Worm (Caenorhabditis elegans): ENCODE results near the gene unc-79.

The unc-79 gene

ce11 chrIII:4070239-4070638 is 3.8 kb downstream of the unc-79 start:
- TF ChIP-seq klf-2 (GFP tag; conservative IDR thresholded peaks at IDR 0.05), result no peak
- TF ChIP-seq ztf-23 (GFP tag; IDR thresholded peaks at IDR 0.05), result no peak
- no peak for TF ChIP-seq tab-1 (GFP tag; IDR thresholded peaks at IDR 0.05)
- TF ChIP-seq T22C8.4 (GFP tag; IDR thresholded peaks at IDR 0.05), result no peak
- TF ChIP-seq ztf-29 (GFP tag; IDR thresholded peaks at IDR 0.05), result no peak
- no peak for TF ChIP-seq ref-1 (GFP tag; conservative IDR thresholded peaks at IDR 0.05)
- TF ChIP-seq med-1 (GFP tag; optimal IDR thresholded peaks at IDR 0.05; ENCODE audit: insufficient read depth), result no peak
- TF ChIP-seq flt-1 (GFP tag; IDR thresholded peaks at IDR 0.05), result no peak
- TF ChIP-seq cog-1 (tag; optimal IDR thresholded peaks at IDR 0.05), result no peak

ce11 chrIII:4083429-4083828 is 17.0 kb downstream of the unc-79 start:
- no peak for TF ChIP-seq ztf-29 (GFP tag; IDR thresholded peaks at IDR 0.05)
- TF ChIP-seq klf-2 (GFP tag; conservative IDR thresholded peaks at IDR 0.05), result no peak
- no peak for TF ChIP-seq med-1 (GFP tag; optimal IDR thresholded peaks at IDR 0.05; ENCODE audit: insufficient read depth)
- no peak for TF ChIP-seq ref-1 (GFP tag; conservative IDR thresholded peaks at IDR 0.05)
- TF ChIP-seq T22C8.4 (GFP tag; IDR thresholded peaks at IDR 0.05), result no peak
- TF ChIP-seq tab-1 (GFP tag; IDR thresholded peaks at IDR 0.05), result no peak
- no peak for TF ChIP-seq ztf-23 (GFP tag; IDR thresholded peaks at IDR 0.05)
- TF ChIP-seq flt-1 (GFP tag; IDR thresholded peaks at IDR 0.05), result no peak
- no peak for TF ChIP-seq cog-1 (tag; optimal IDR thresholded peaks at IDR 0.05)

ce11 chrIII:4085657-4086056 is 19.2 kb downstream of the unc-79 start:
- no peak for TF ChIP-seq T22C8.4 (GFP tag; IDR thresholded peaks at IDR 0.05)
- TF ChIP-seq med-1 (GFP tag; optimal IDR thresholded peaks at IDR 0.05; ENCODE audit: insufficient read depth), result no peak
- TF ChIP-seq klf-2 (GFP tag; conservative IDR thresholded peaks at IDR 0.05), result no peak
- TF ChIP-seq ref-1 (GFP tag; conservative IDR thresholded peaks at IDR 0.05), result no peak
- TF ChIP-seq ztf-29 (GFP tag; IDR thresholded peaks at IDR 0.05), result no peak
- no peak for TF ChIP-seq flt-1 (GFP tag; IDR thresholded peaks at IDR 0.05)
- TF ChIP-seq cog-1 (tag; optimal IDR thresholded peaks at IDR 0.05), result no peak
- no peak for TF ChIP-seq ztf-23 (GFP tag; IDR thresholded peaks at IDR 0.05)
- TF ChIP-seq tab-1 (GFP tag; IDR thresholded peaks at IDR 0.05), result no peak

ce11 chrIII:4086536-4086935 is 20.1 kb downstream of the unc-79 start, which contains the start of gene kin-19:
Gene kin-19, minus strand, starts transcription at chrIII:4086636.
- TF ChIP-seq cog-1 (tag; optimal IDR thresholded peaks at IDR 0.05) (no peak), flt-1 (GFP tag; IDR thresholded peaks at IDR 0.05) (no peak), ref-1 (GFP tag; conservative IDR thresholded peaks at IDR 0.05) (no peak), T22C8.4 (GFP tag; IDR thresholded peaks at IDR 0.05) (no peak), ztf-29 (GFP tag; IDR thresholded peaks at IDR 0.05) (no peak), klf-2 (GFP tag; conservative IDR thresholded peaks at IDR 0.05) (no peak), med-1 (GFP tag; optimal IDR thresholded peaks at IDR 0.05; ENCODE audit: insufficient read depth) (no peak), tab-1 (GFP tag; IDR thresholded peaks at IDR 0.05) (no peak), ztf-23 (GFP tag; IDR thresholded peaks at IDR 0.05) (no peak)

- TF ChIP-seq cog-1 (tag; optimal IDR thresholded peaks at IDR 0.05) (no peak), flt-1 (GFP tag; IDR thresholded peaks at IDR 0.05) (no peak), med-1 (GFP tag; optimal IDR thresholded peaks at IDR 0.05; ENCODE audit: insufficient read depth) (no peak), T22C8.4 (GFP tag; IDR thresholded peaks at IDR 0.05) (no peak), klf-2 (GFP tag; conservative IDR thresholded peaks at IDR 0.05) (no peak), tab-1 (GFP tag; IDR thresholded peaks at IDR 0.05) (no peak), ztf-23 (GFP tag; IDR thresholded peaks at IDR 0.05) (no peak), ref-1 (GFP tag; conservative IDR thresholded peaks at IDR 0.05) (no peak), ztf-29 (GFP tag; IDR thresholded peaks at IDR 0.05) (no peak)
Measured at ce11 chrIII:4087064-4087463, 20.6 kb downstream of the unc-79 start.

ce11 chrIII:4087565-4087964 is 21.1 kb downstream of the unc-79 start:
- TF ChIP-seq ref-1 (GFP tag; conservative IDR thresholded peaks at IDR 0.05) (no peak), flt-1 (GFP tag; IDR thresholded peaks at IDR 0.05) (no peak), T22C8.4 (GFP tag; IDR thresholded peaks at IDR 0.05) (no peak), med-1 (GFP tag; optimal IDR thresholded peaks at IDR 0.05; ENCODE audit: insufficient read depth) (no peak), ztf-29 (GFP tag; IDR thresholded peaks at IDR 0.05) (no peak), cog-1 (tag; optimal IDR thresholded peaks at IDR 0.05) (peak; percentile 74), klf-2 (GFP tag; conservative IDR thresholded peaks at IDR 0.05) (no peak)

ce11 chrIII:4088338-4088918 is 22.0 kb downstream of the unc-79 start:
- TF ChIP-seq ztf-23 (GFP tag; IDR thresholded peaks at IDR 0.05) (no peak), ztf-29 (GFP tag; IDR thresholded peaks at IDR 0.05) (no peak), klf-2 (GFP tag; conservative IDR thresholded peaks at IDR 0.05) (no peak), tab-1 (GFP tag; IDR thresholded peaks at IDR 0.05) (no peak), T22C8.4 (GFP tag; IDR thresholded peaks at IDR 0.05) (no peak), flt-1 (GFP tag; IDR thresholded peaks at IDR 0.05) (no peak), ref-1 (GFP tag; conservative IDR thresholded peaks at IDR 0.05) (no peak), cog-1 (tag; optimal IDR thresholded peaks at IDR 0.05) (no peak), med-1 (GFP tag; optimal IDR thresholded peaks at IDR 0.05; ENCODE audit: insufficient read depth) (no peak)

- TF ChIP-seq med-1 (GFP tag; optimal IDR thresholded peaks at IDR 0.05; ENCODE audit: insufficient read depth) (no peak), tab-1 (GFP tag; IDR thresholded peaks at IDR 0.05) (no peak)
Measured at ce11 chrIII:4090773-4091172, 24.3 kb downstream of the unc-79 start, which contains the start of gene C03C10.2. Gene C03C10.2, plus strand, starts transcription at chrIII:4091073.

- TF ChIP-seq ref-1 (GFP tag; conservative IDR thresholded peaks at IDR 0.05), result no peak
- no peak for TF ChIP-seq tab-1 (GFP tag; IDR thresholded peaks at IDR 0.05)
- no peak for TF ChIP-seq cog-1 (tag; optimal IDR thresholded peaks at IDR 0.05)
- no peak for TF ChIP-seq ztf-23 (GFP tag; IDR thresholded peaks at IDR 0.05)
- no peak for TF ChIP-seq ztf-29 (GFP tag; IDR thresholded peaks at IDR 0.05)
- TF ChIP-seq flt-1 (GFP tag; IDR thresholded peaks at IDR 0.05), result no peak
- TF ChIP-seq T22C8.4 (GFP tag; IDR thresholded peaks at IDR 0.05), result no peak
- TF ChIP-seq klf-2 (GFP tag; conservative IDR thresholded peaks at IDR 0.05), result no peak
Measured at ce11 chrIII:4092020-4092419, 25.6 kb downstream of the unc-79 start, which contains the start of gene C03C10.5. Gene C03C10.5, minus strand, starts transcription at chrIII:4092120.

- TF ChIP-seq cog-1 (tag; optimal IDR thresholded peaks at IDR 0.05) (no peak), T22C8.4 (GFP tag; IDR thresholded peaks at IDR 0.05) (no peak), ztf-23 (GFP tag; IDR thresholded peaks at IDR 0.05) (no peak), klf-2 (GFP tag; conservative IDR thresholded peaks at IDR 0.05) (no peak), tab-1 (GFP tag; IDR thresholded peaks at IDR 0.05) (no peak), ref-1 (GFP tag; conservative IDR thresholded peaks at IDR 0.05) (no peak), med-1 (GFP tag; optimal IDR thresholded peaks at IDR 0.05; ENCODE audit: insufficient read depth) (no peak), flt-1 (GFP tag; IDR thresholded peaks at IDR 0.05) (no peak), ztf-29 (GFP tag; IDR thresholded peaks at IDR 0.05) (no peak)
Measured at ce11 chrIII:4092962-4093361, 26.5 kb downstream of the unc-79 start.

All from whole organism, midembryonic.